Fruit fly (Drosophila melanogaster) whole organism, embryonic: ENCODE data around the gene mRpS14.
A peak's percentile ranks its signal among the peaks of the same experiment; 100 is the strongest.

Source experiments
- Aef1 ChIP-seq: fragments of 200-800 bp; sonication (Bioruptor generic); IDR thresholded peaks from 3 replicates; pipeline ENCODE4 v1.3.6; 2022; ENCODE audit warnings: missing biosample characterization, missing genetic modification characterization
- B-H1 ChIP-seq: fragments of 200-800 bp; sonication (Bioruptor generic); IDR thresholded peaks from 3 replicates; pipeline ENCODE4 v1.3.6; 2022; ENCODE audit warnings: missing biosample characterization, missing genetic modification characterization
- Bteb2 ChIP-seq: fragments of 200-800 bp; sonication (Bioruptor generic); optimal IDR thresholded peaks from 2 replicates; lab custom pipeline; 2016; ENCODE audit warnings: missing biosample characterization, missing genetic modification characterization
- CG10147 ChIP-seq: fragments of 200-800 bp; sonication (Bioruptor generic); optimal IDR thresholded peaks from 2 replicates; lab custom pipeline; 2019; ENCODE audit warnings: missing biosample characterization, mild to moderate bottlenecking, missing genetic modification characterization, moderate library complexity
- CG11560 ChIP-seq: fragments of 200-800 bp; sonication (Bioruptor generic); IDR thresholded peaks from 3 replicates; pipeline ENCODE4 v1.3.6; 2022; ENCODE audit warnings: missing biosample characterization, missing genetic modification characterization
- CG12104 ChIP-seq: fragments of 200-800 bp; sonication (Bioruptor generic); optimal IDR thresholded peaks from 3 replicates; lab custom pipeline; 2016; ENCODE audit warnings: missing biosample characterization, missing genetic modification characterization
- CG14050 ChIP-seq: fragments of 200-800 bp; sonication (Bioruptor generic); IDR thresholded peaks from 3 replicates; pipeline ENCODE4 v1.3.6; 2022; ENCODE audit warnings: missing biosample characterization, missing genetic modification characterization
- CG17186 ChIP-seq: fragments of 200-800 bp; sonication (Bioruptor generic); optimal IDR thresholded peaks from 3 replicates; lab custom pipeline; 2017; ENCODE audit warnings: missing biosample characterization, missing genetic modification reagents, missing genetic modification characterization
- CG17361 ChIP-seq: fragments of 200-800 bp; sonication (Bioruptor generic); IDR thresholded peaks from 3 replicates; pipeline ENCODE4 v1.3.6; 2022; ENCODE audit warnings: missing biosample characterization, missing genetic modification characterization
- CG17568 ChIP-seq: fragments of 200-800 bp; sonication (Bioruptor generic); optimal IDR thresholded peaks from 2 replicates; lab custom pipeline; 2018; ENCODE audit warnings: missing biosample characterization, mild to moderate bottlenecking, missing genetic modification characterization, moderate library complexity
- CG17802 ChIP-seq: fragments of 200-800 bp; sonication (Bioruptor generic); optimal IDR thresholded peaks from 2 replicates; lab custom pipeline; 2018; ENCODE audit warnings: missing biosample characterization, mild to moderate bottlenecking, missing genetic modification characterization, moderate library complexity
- CG18262 ChIP-seq: fragments of 200-800 bp; optimal IDR thresholded peaks from 3 replicates; lab custom pipeline; 2019; ENCODE audit warnings: missing biosample characterization, mild to moderate bottlenecking, missing genetic modification characterization, moderate library complexity
- CG2116 ChIP-seq: fragments of 200-800 bp; sonication (Bioruptor generic); optimal IDR thresholded peaks from 3 replicates; lab custom pipeline; 2018; ENCODE audit warnings: missing biosample characterization, mild to moderate bottlenecking, missing genetic modification characterization
- CG33213 ChIP-seq: fragments of 200-800 bp; sonication (Bioruptor generic); optimal IDR thresholded peaks from 3 replicates; lab custom pipeline; 2016; ENCODE audit warnings: missing biosample characterization, missing genetic modification characterization
- CG42726 ChIP-seq: fragments of 200-800 bp; sonication (Bioruptor generic); IDR thresholded peaks from 2 replicates; pipeline ENCODE4 v1.3.6; 2022; ENCODE audit warnings: missing biosample characterization, missing genetic modification characterization; ENCODE audit not compliant: partially characterized antibody
- CG4404 ChIP-seq: fragments of 200-800 bp; sonication (Bioruptor generic); IDR thresholded peaks from 2 replicates; pipeline ENCODE4 v1.3.6; 2022; ENCODE audit warnings: missing biosample characterization, missing genetic modification characterization
- CG4730 ChIP-seq: fragments of 200-800 bp; sonication (Bioruptor generic); IDR thresholded peaks from 2 replicates; pipeline ENCODE4 v1.3.6; 2022; ENCODE audit warnings: missing biosample characterization, missing genetic modification characterization
- CG5953 ChIP-seq: fragments of 200-800 bp; sonication (Bioruptor generic); IDR thresholded peaks from 2 replicates; pipeline ENCODE4 v1.3.6; 2022; ENCODE audit warnings: missing biosample characterization, missing genetic modification characterization
- CG7271 ChIP-seq: fragments of 200-800 bp; sonication (Bioruptor generic); optimal IDR thresholded peaks from 2 replicates; lab custom pipeline; 2018; ENCODE audit warnings: missing biosample characterization, mild to moderate bottlenecking, missing genetic modification characterization, moderate library complexity
- CG9797 ChIP-seq: fragments of 200-800 bp; sonication (Bioruptor generic); optimal IDR thresholded peaks from 3 replicates; lab custom pipeline; 2018; ENCODE audit warnings: missing biosample characterization, mild to moderate bottlenecking, missing genetic modification characterization
- CG9932 ChIP-seq: fragments of 200-800 bp; sonication (Bioruptor generic); IDR thresholded peaks from 2 replicates; pipeline ENCODE4 v1.3.6; 2022; ENCODE audit warnings: missing biosample characterization, missing genetic modification characterization
- Dek ChIP-seq: fragments of 200-800 bp; sonication (Bioruptor generic); optimal IDR thresholded peaks from 3 replicates; lab custom pipeline; 2019; ENCODE audit warnings: missing biosample characterization, mild to moderate bottlenecking, missing genetic modification characterization, moderate library complexity
- Dfd ChIP-seq, 2 experiments: fragments of >200 bp; optimal IDR thresholded peaks; 2 replicates each; lab custom pipeline; 2017; ENCODE audit warnings: missing biosample characterization in 2 of 2, missing genetic modification characterization in 2 of 2
- Dp ChIP-seq: fragments of 200-800 bp; sonication (Bioruptor generic); optimal IDR thresholded peaks from 2 replicates; lab custom pipeline; 2018; ENCODE audit warnings: missing biosample characterization, mild to moderate bottlenecking, missing genetic modification characterization, moderate library complexity
- Drgx ChIP-seq: fragments of 200-800 bp; sonication (Bioruptor generic); IDR thresholded peaks from 2 replicates; pipeline ENCODE4 v1.3.6; 2022; ENCODE audit warnings: missing biosample characterization, missing genetic modification characterization
- Hey ChIP-seq: fragments of 200-800 bp; sonication (Bioruptor generic); optimal IDR thresholded peaks from 3 replicates; lab custom pipeline; 2018; ENCODE audit warnings: missing biosample characterization, mild to moderate bottlenecking, missing genetic modification characterization
- HmgZ ChIP-seq: fragments of 200-800 bp; sonication (Bioruptor generic); optimal IDR thresholded peaks from 2 replicates; lab custom pipeline; 2018; ENCODE audit warnings: missing biosample characterization, mild to moderate bottlenecking, missing genetic modification characterization
- Hmr ChIP-seq: fragments of 200-800 bp; sonication (Bioruptor generic); optimal IDR thresholded peaks from 3 replicates; lab custom pipeline; 2017; ENCODE audit warnings: mild to moderate bottlenecking, missing biosample characterization, missing genetic modification reagents, missing genetic modification characterization
- Hr78 ChIP-seq, 2 experiments: fragments of 200-800 bp in 1 of 2; fragments of >200 bp in 1 of 2; sonication (Bioruptor generic) in 1 of 2; optimal IDR thresholded peaks; 2 replicates each; lab custom pipeline; 2017 to 2019; ENCODE audit warnings: missing biosample characterization in 2 of 2, missing genetic modification characterization in 2 of 2, mild to moderate bottlenecking in 1 of 2, moderate library complexity in 1 of 2
- Med ChIP-seq: fragments of 200-800 bp; sonication (Bioruptor generic); peaks from one replicate; lab custom pipeline; 2016; ENCODE audit warnings: missing biosample characterization, missing genetic modification characterization, mild to moderate bottlenecking, inconsistent platforms, moderate library complexity
- NK7.1 ChIP-seq: fragments of 200-800 bp; sonication (Bioruptor generic); optimal IDR thresholded peaks from 3 replicates; lab custom pipeline; 2016; ENCODE audit warnings: missing biosample characterization, missing genetic modification characterization
- Pdp1 ChIP-seq, 2 experiments: fragments of 200-800 bp; sonication (Bioruptor generic); optimal IDR thresholded peaks; 3 replicates each; lab custom pipeline; 2016; ENCODE audit warnings: missing biosample characterization in 2 of 2, missing genetic modification characterization in 2 of 2, mild to moderate bottlenecking in 1 of 2, moderate library complexity in 1 of 2
- YL-1 ChIP-seq: fragments of 200-800 bp; sonication (Bioruptor generic); optimal IDR thresholded peaks from 3 replicates; lab custom pipeline; 2017; ENCODE audit warnings: missing biosample characterization, mild to moderate bottlenecking, missing genetic modification characterization
- ase ChIP-seq: fragments of 200-800 bp; sonication (Bioruptor generic); IDR thresholded peaks from 3 replicates; pipeline ENCODE4 v1.3.6; 2022; ENCODE audit warnings: missing biosample characterization, missing genetic modification characterization
- az2 ChIP-seq: fragments of 200-800 bp; sonication (Bioruptor generic); optimal IDR thresholded peaks from 3 replicates; lab custom pipeline; 2016; ENCODE audit warnings: missing biosample characterization, missing genetic modification characterization
- chm ChIP-seq: fragments of 200-800 bp; sonication (Bioruptor generic); IDR thresholded peaks from 2 replicates; pipeline ENCODE4 v1.3.6; 2022; ENCODE audit warnings: missing biosample characterization, missing genetic modification characterization
- en ChIP-seq: fragments of 200-800 bp; sonication (Bioruptor generic); optimal IDR thresholded peaks from 2 replicates; lab custom pipeline; 2016; ENCODE audit warnings: missing biosample characterization, missing genetic modification characterization
- ewg ChIP-seq: fragments of 200-800 bp; sonication (Bioruptor generic); optimal IDR thresholded peaks from 3 replicates; lab custom pipeline; 2017; ENCODE audit warnings: mild to moderate bottlenecking, missing biosample characterization, missing genetic modification reagents, missing genetic modification characterization
- ken ChIP-seq: fragments of 200-800 bp; sonication (Bioruptor generic); IDR thresholded peaks from 3 replicates; pipeline ENCODE4 v1.3.6; 2022; ENCODE audit warnings: missing biosample characterization, missing genetic modification characterization
- klu ChIP-seq: fragments of 200-800 bp; sonication (Bioruptor generic); IDR thresholded peaks from 2 replicates; pipeline ENCODE4 v1.3.6; 2022; ENCODE audit warnings: missing biosample characterization, missing genetic modification characterization
- nerfin-2 ChIP-seq: fragments of 200-800 bp; sonication (Bioruptor generic); IDR thresholded peaks from 2 replicates; pipeline ENCODE4 v1.3.6; 2022; ENCODE audit warnings: missing biosample characterization, missing genetic modification characterization; ENCODE audit not compliant: partially characterized antibody
- nom ChIP-seq: fragments of 200-800 bp; sonication (Bioruptor generic); optimal IDR thresholded peaks from 2 replicates; lab custom pipeline; 2017; ENCODE audit warnings: missing biosample characterization, missing genetic modification characterization, mild to moderate bottlenecking, moderate library complexity, missing genetic modification reagents
- scrt ChIP-seq: fragments of 200-800 bp; sonication (Bioruptor generic); optimal IDR thresholded peaks from 2 replicates; lab custom pipeline; 2018; ENCODE audit warnings: missing biosample characterization, mild to moderate bottlenecking, missing genetic modification characterization, moderate library complexity
- slp2 ChIP-seq: fragments of 200-800 bp; sonication (Bioruptor generic); optimal IDR thresholded peaks from 2 replicates; lab custom pipeline; 2016; ENCODE audit warnings: missing biosample characterization, missing genetic modification characterization
- tin ChIP-seq: fragments of 200-800 bp; sonication (Bioruptor generic); optimal IDR thresholded peaks from 3 replicates; lab custom pipeline; 2016; ENCODE audit warnings: missing biosample characterization, missing genetic modification characterization
- toy ChIP-seq: fragments of 200-800 bp; sonication (Bioruptor generic); IDR thresholded peaks from 2 replicates; pipeline ENCODE4 v1.3.6; 2022; ENCODE audit warnings: missing biosample characterization, missing genetic modification characterization
- trh ChIP-seq: fragments of 200-800 bp; sonication (Bioruptor generic); optimal IDR thresholded peaks from 2 replicates; lab custom pipeline; 2016; ENCODE audit warnings: missing biosample characterization, missing genetic modification characterization
- usp ChIP-seq: fragments of >200 bp; optimal IDR thresholded peaks from 2 replicates; lab custom pipeline; 2017; ENCODE audit warnings: missing biosample characterization, missing genetic modification characterization
- zfh1 ChIP-seq: fragments of 200-800 bp; sonication (Bioruptor generic); IDR thresholded peaks from 3 replicates; pipeline ENCODE4 v1.3.6; 2022; ENCODE audit warnings: missing biosample characterization, missing genetic modification characterization

Gene mRpS14

DNA sequence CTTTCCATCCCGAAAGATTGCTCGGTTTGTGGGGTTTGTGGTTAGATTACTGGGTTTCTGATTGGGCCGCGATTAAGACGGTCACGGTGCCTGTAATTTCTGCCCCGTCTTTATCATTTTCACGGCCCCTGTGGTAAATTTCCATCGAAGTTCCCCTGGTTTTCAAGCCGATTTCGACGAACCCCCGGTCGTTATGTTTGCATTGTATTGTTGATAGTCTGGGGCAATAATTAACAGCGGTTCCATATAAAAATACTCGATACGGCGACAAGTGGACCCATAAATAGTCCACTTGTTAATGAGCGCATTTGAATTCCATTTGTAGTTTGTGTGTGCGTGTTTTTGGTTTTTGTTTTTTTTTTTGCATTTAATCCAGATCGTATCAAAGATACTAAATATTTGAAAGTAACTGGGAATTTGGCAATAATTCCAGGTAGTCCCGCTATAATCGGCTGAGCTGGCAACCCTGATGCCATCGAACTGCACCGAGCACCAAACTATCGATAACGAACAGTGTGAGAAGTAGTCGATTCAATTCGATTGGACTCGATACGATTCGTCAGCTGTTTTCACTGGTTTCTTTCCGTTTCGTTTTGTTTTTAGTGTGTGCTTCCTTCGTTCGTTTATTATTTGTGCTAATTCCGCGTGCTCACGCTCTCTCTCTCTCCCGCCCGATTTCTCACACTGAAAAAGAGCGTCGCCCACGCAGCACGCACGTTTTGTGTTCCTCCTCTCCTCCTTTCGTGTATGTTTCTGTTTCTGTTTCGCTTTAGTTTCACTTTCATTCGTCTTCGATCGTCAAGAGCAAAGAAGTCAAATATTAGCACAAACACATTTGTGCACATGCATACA lies 25.5 kb upstream of the mRpS14 start (continued):
- TF ChIP-seq CG18262 (tag; lab: Kevin White, UChicago) (no peak), CG4404 (GFP tag; lab: Robert Waterston, UW) (no peak), CG2116 (GFP tag; lab: Kevin White, UChicago) (peak; percentile 88), Med (GFP tag; lab: Kevin White, UChicago) (peak; percentile 91), toy (GFP tag; lab: Robert Waterston, UW) (no peak), CG5953 (GFP tag; lab: Robert Waterston, UW) (no peak), Aef1 (GFP tag; lab: Robert Waterston, UW) (no peak), klu (0 out of 2 replicates have a peak, but pooled peaks have one; percentile 20), chm (GFP tag; lab: Robert Waterston, UW) (0 out of 2 replicates have a peak, but pooled peaks have one; percentile 6), CG12104 (GFP tag; lab: Kevin White, UChicago) (no peak), nom (GFP tag; lab: Kevin White, UChicago) (no peak), nerfin-2 (GFP tag; lab: Robert Waterston, UW) (peak; percentile 68; the same call in 1 of the 2 replicates), CG10147 (GFP tag; lab: Kevin White, UChicago) (no peak), slp2 (GFP tag; lab: Kevin White, UChicago) (peak; percentile 9), CG7271 (tag; lab: Kevin White, UChicago) (peak; percentile 22), CG11560 (tag; lab: Robert Waterston, UW) (peak; percentile 96), CG33213 (GFP tag; lab: Kevin White, UChicago) (peak; percentile 1), en (no peak), az2 (GFP tag; lab: Kevin White, UChicago) (no peak), Drgx (GFP tag; lab: Robert Waterston, UW) (no peak), ken (GFP tag; lab: Robert Waterston, UW) (no peak), CG9797 (peak; percentile 47), trh (GFP tag; lab: Kevin White, UChicago) (no peak), Hey (tag; lab: Kevin White, UChicago) (no peak), Hmr (no peak), CG4730 (GFP tag; lab: Robert Waterston, UW) (no peak), Dfd (GFP tag; optimal IDR thresholded peaks at IDR 0.05; lab: Kevin White, UChicago) (no peak), Dp (peak; percentile 30), HmgZ (tag; lab: Kevin White, UChicago) (peak; percentile 41), B-H1 (no peak), Pdp1 (GFP tag; optimal IDR thresholded peaks at IDR 0.05; lab: Kevin White, UChicago) (peak; percentile 23 to 52), scrt (GFP tag; lab: Kevin White, UChicago) (no peak), CG17568 (GFP tag; lab: Kevin White, UChicago) (no peak), YL-1 (GFP tag; lab: Kevin White, UChicago) (no peak), CG17802 (tag; lab: Kevin White, UChicago) (no peak), CG17361 (GFP tag; lab: Robert Waterston, UW) (no peak), ewg (GFP tag; lab: Kevin White, UChicago) (no peak), Hr78 (GFP tag; optimal IDR thresholded peaks at IDR 0.05; lab: Kevin White, UChicago) (no peak), CG42726 (peak; percentile 27; the same call in 1 of the 2 replicates), CG17186 (GFP tag; lab: Kevin White, UChicago) (peak; percentile 13), ase (GFP tag; lab: Robert Waterston, UW) (no peak), Bteb2 (no peak), CG9932 (GFP tag; lab: Robert Waterston, UW) (peak; percentile 64), zfh1 (GFP tag; lab: Robert Waterston, UW) (no peak), NK7.1 (GFP tag; lab: Kevin White, UChicago) (no peak), tin (GFP tag; lab: Kevin White, UChicago) (peak; percentile 33), Dek (tag; lab: Kevin White, UChicago) (peak; percentile 21), usp (GFP tag; lab: Kevin White, UChicago) (no peak), CG14050 (no peak)
